Fruit fly (Drosophila melanogaster) whole organism, prepupa: Measurements from ENCODE around the gene CG4174.

Experiments used
- Smox ChIP-seq: fragments of 200-800 bp; sonication (Bioruptor generic); optimal IDR thresholded peaks from 3 replicates; lab custom pipeline; 2016; ENCODE audit warnings: missing biosample characterization, missing genetic modification characterization
- fkh ChIP-seq: fragments of 200-800 bp; sonication (Bioruptor generic); optimal IDR thresholded peaks from 3 replicates; lab custom pipeline; 2017; ENCODE audit warnings: missing biosample characterization, mild to moderate bottlenecking, missing genetic modification characterization, moderate library complexity
- spab ChIP-seq: fragments of 200-800 bp; sonication (Bioruptor generic); optimal IDR thresholded peaks from 2 replicates; lab custom pipeline; 2017; ENCODE audit warnings: missing biosample characterization, mild to moderate bottlenecking, missing genetic modification characterization, missing genetic modification reagents

- no peak for TF ChIP-seq fkh (GFP tag; lab: Kevin White, UChicago)
- TF ChIP-seq Smox, result no peak
- TF ChIP-seq spab, result no peak
Observed at dm6 chr3L:18621735-18622421, 4.1 kb upstream of the CG4174 start, which contains the start of gene not.
